Fruit fly (Drosophila melanogaster) whole organism, embryonic: ENCODE measurements around the gene Mlp84B.

ENCODE experiments used
- BEAF-32 ChIP-seq: fragments of 200-800 bp; sonication (Bioruptor generic); optimal IDR thresholded peaks from 3 replicates; lab custom pipeline; 2017; ENCODE audit warnings: missing biosample characterization, missing genetic modification characterization, mild to moderate bottlenecking, moderate library complexity, missing genetic modification reagents
- Bdp1 ChIP-seq: fragments of 200-800 bp; sonication (Bioruptor generic); optimal IDR thresholded peaks from 3 replicates; lab custom pipeline; 2016; ENCODE audit warnings: missing biosample characterization, missing genetic modification characterization
- CG10366 ChIP-seq: fragments of 200-800 bp; sonication (Bioruptor generic); IDR thresholded peaks from 2 replicates; pipeline ENCODE4 v1.3.6; 2022; ENCODE audit warnings: missing biosample characterization, missing genetic modification characterization
- CG1233 ChIP-seq: fragments of 200-800 bp; sonication (Bioruptor generic); optimal IDR thresholded peaks from 4 replicates; lab custom pipeline; 2018; ENCODE audit warnings: missing biosample characterization, mild to moderate bottlenecking, missing genetic modification characterization
- CG12744 ChIP-seq: fragments of 200-800 bp; sonication (Bioruptor generic); optimal IDR thresholded peaks from 2 replicates; lab custom pipeline; 2016; ENCODE audit warnings: missing biosample characterization, missing genetic modification characterization
- CG13424 ChIP-seq: fragments of 200-800 bp; sonication (Bioruptor generic); optimal IDR thresholded peaks from 2 replicates; lab custom pipeline; 2019; ENCODE audit warnings: missing biosample characterization, mild to moderate bottlenecking, missing genetic modification characterization, moderate library complexity
- CG15514 ChIP-seq: fragments of 200-800 bp; sonication (Bioruptor generic); optimal IDR thresholded peaks from 3 replicates; lab custom pipeline; 2017; ENCODE audit warnings: missing biosample characterization, missing genetic modification characterization, mild to moderate bottlenecking, moderate library complexity, missing genetic modification reagents
- CG16813 ChIP-seq: fragments of 200-800 bp; sonication (Bioruptor generic); IDR thresholded peaks from 3 replicates; pipeline ENCODE4 v1.3.6; 2022; ENCODE audit warnings: missing biosample characterization, missing genetic modification characterization; ENCODE audit not compliant: partially characterized antibody
- CG17328 ChIP-seq: fragments of 200-800 bp; sonication (Bioruptor generic); IDR thresholded peaks from 2 replicates; pipeline ENCODE4 v1.3.6; 2022; ENCODE audit warnings: missing biosample characterization, missing genetic modification characterization
- CG2199 ChIP-seq: fragments of 200-800 bp; sonication (Bioruptor generic); IDR thresholded peaks from 3 replicates; pipeline ENCODE4 v1.3.6; 2022; ENCODE audit warnings: missing biosample characterization, missing genetic modification characterization
- CG2875 ChIP-seq: fragments of 200-800 bp; sonication (Bioruptor generic); optimal IDR thresholded peaks from 2 replicates; lab custom pipeline; 2017; ENCODE audit warnings: missing biosample characterization, mild to moderate bottlenecking, missing genetic modification characterization, missing genetic modification reagents
- CG31365 ChIP-seq: fragments of 200-800 bp; sonication (Bioruptor generic); optimal IDR thresholded peaks from 2 replicates; lab custom pipeline; 2018; ENCODE audit warnings: missing biosample characterization, mild to moderate bottlenecking, missing genetic modification characterization
- CG3847 ChIP-seq: fragments of 200-800 bp; sonication (Bioruptor generic); IDR thresholded peaks from 2 replicates; pipeline ENCODE4 v1.3.6; 2022; ENCODE audit warnings: missing biosample characterization, missing genetic modification characterization
- CG42726 ChIP-seq: fragments of 200-800 bp; sonication (Bioruptor generic); IDR thresholded peaks from 2 replicates; pipeline ENCODE4 v1.3.6; 2022; ENCODE audit warnings: missing biosample characterization, missing genetic modification characterization; ENCODE audit not compliant: partially characterized antibody
- CG4617 ChIP-seq: fragments of 200-800 bp; sonication (Bioruptor generic); optimal IDR thresholded peaks from 3 replicates; lab custom pipeline; 2016; ENCODE audit warnings: missing biosample characterization, missing genetic modification characterization, borderline replicate concordance
- CG6254 ChIP-seq: fragments of 200-800 bp; sonication (Bioruptor generic); optimal IDR thresholded peaks from 3 replicates; lab custom pipeline; 2017; ENCODE audit warnings: mild to moderate bottlenecking, missing biosample characterization, missing genetic modification reagents, missing genetic modification characterization
- CG6683 ChIP-seq: fragments of 200-800 bp; sonication (Bioruptor generic); optimal IDR thresholded peaks from 2 replicates; lab custom pipeline; 2017; ENCODE audit warnings: missing biosample characterization, mild to moderate bottlenecking, missing genetic modification characterization, missing genetic modification reagents
- CG6791 ChIP-seq: fragments of 200-800 bp; sonication (Bioruptor generic); IDR thresholded peaks from 3 replicates; pipeline ENCODE4 v1.3.6; 2022; ENCODE audit warnings: missing biosample characterization, missing genetic modification characterization; ENCODE audit not compliant: partially characterized antibody
- CG7963 ChIP-seq: fragments of 200-800 bp; sonication (Bioruptor generic); IDR thresholded peaks from 3 replicates; pipeline ENCODE4 v1.3.6; 2022; ENCODE audit warnings: missing biosample characterization, missing genetic modification characterization; ENCODE audit not compliant: partially characterized antibody
- Dbx ChIP-seq: fragments of 200-800 bp; sonication (Bioruptor generic); IDR thresholded peaks from 3 replicates; pipeline ENCODE4 v1.3.6; 2022; ENCODE audit warnings: missing biosample characterization, missing genetic modification characterization
- Dll ChIP-seq: fragments of 200-800 bp; sonication (Bioruptor generic); IDR thresholded peaks from 4 replicates; pipeline ENCODE4 v1.3.6; 2022; ENCODE audit warnings: missing biosample characterization, missing genetic modification characterization; ENCODE audit not compliant: partially characterized antibody
- E2f2 ChIP-seq: fragments of 200-800 bp; sonication (Bioruptor generic); IDR thresholded peaks from 2 replicates; pipeline ENCODE4 v1.3.6; 2022; ENCODE audit warnings: missing biosample characterization, missing genetic modification characterization
- Fer1 ChIP-seq: fragments of 200-800 bp; sonication (Bioruptor generic); optimal IDR thresholded peaks from 2 replicates; lab custom pipeline; 2017; ENCODE audit warnings: missing biosample characterization, mild to moderate bottlenecking, missing genetic modification characterization
- HLH4C ChIP-seq: fragments of 200-800 bp; sonication (Bioruptor generic); IDR thresholded peaks from 3 replicates; pipeline ENCODE4 v1.3.6; 2022; ENCODE audit warnings: missing biosample characterization, missing genetic modification characterization; ENCODE audit not compliant: partially characterized antibody
- Lpt ChIP-seq: fragments of >200 bp; optimal IDR thresholded peaks from 2 replicates; lab custom pipeline; 2018; ENCODE audit warnings: missing biosample characterization, missing genetic modification characterization
- NC2α ChIP-seq: fragments of 200-800 bp; sonication (Bioruptor generic); optimal IDR thresholded peaks from 2 replicates; lab custom pipeline; 2016; ENCODE audit warnings: missing biosample characterization, missing genetic modification characterization
- NK7.1 ChIP-seq: fragments of 200-800 bp; sonication (Bioruptor generic); optimal IDR thresholded peaks from 3 replicates; lab custom pipeline; 2016; ENCODE audit warnings: missing biosample characterization, missing genetic modification characterization
- Pdp1 ChIP-seq, 2 experiments: fragments of 200-800 bp; sonication (Bioruptor generic); optimal IDR thresholded peaks; 3 replicates each; lab custom pipeline; 2016; ENCODE audit warnings: missing biosample characterization in 2 of 2, missing genetic modification characterization in 2 of 2, mild to moderate bottlenecking in 1 of 2, moderate library complexity in 1 of 2
- Sry-δ ChIP-seq: fragments of 200-800 bp; sonication (Bioruptor generic); optimal IDR thresholded peaks from 2 replicates; lab custom pipeline; 2016; ENCODE audit warnings: missing biosample characterization, missing genetic modification characterization
- bsh ChIP-seq, 2 experiments: fragments of 200-800 bp; sonication (Bioruptor generic); optimal IDR thresholded peaks; 2 replicates each; lab custom pipeline; 2017 to 2018; ENCODE audit warnings: mild to moderate bottlenecking in 2 of 2, missing biosample characterization in 2 of 2, missing genetic modification characterization in 2 of 2, moderate library complexity in 1 of 2
- cato ChIP-seq: fragments of 200-800 bp; sonication (Bioruptor generic); optimal IDR thresholded peaks from 2 replicates; lab custom pipeline; 2016; ENCODE audit warnings: missing biosample characterization, missing genetic modification characterization, borderline replicate concordance
- chinmo ChIP-seq: fragments of 200-800 bp; sonication (Bioruptor generic); IDR thresholded peaks from 4 replicates; pipeline ENCODE4 v1.3.6; 2022; ENCODE audit warnings: missing biosample characterization, missing genetic modification characterization; ENCODE audit not compliant: partially characterized antibody
- dm ChIP-seq: fragments of 200-800 bp; sonication (Bioruptor generic); optimal IDR thresholded peaks from 3 replicates; lab custom pipeline; 2016; ENCODE audit warnings: missing biosample characterization, missing genetic modification characterization
- gcm ChIP-seq: fragments of 200-800 bp; sonication (Bioruptor generic); optimal IDR thresholded peaks from 2 replicates; lab custom pipeline; 2019; ENCODE audit warnings: missing biosample characterization, mild to moderate bottlenecking, missing genetic modification characterization, moderate library complexity
- jing ChIP-seq: fragments of 200-800 bp; sonication (Bioruptor generic); optimal IDR thresholded peaks from 2 replicates; lab custom pipeline; 2018; ENCODE audit warnings: missing biosample characterization, mild to moderate bottlenecking, missing genetic modification characterization
- jumu ChIP-seq: fragments of 200-800 bp; sonication (Bioruptor generic); optimal IDR thresholded peaks from 3 replicates; lab custom pipeline; 2016; ENCODE audit warnings: missing biosample characterization, missing genetic modification characterization
- mld ChIP-seq: fragments of 200-800 bp; sonication (Bioruptor generic); IDR thresholded peaks from 3 replicates; pipeline ENCODE4 v1.3.6; 2022; ENCODE audit warnings: missing biosample characterization, missing genetic modification characterization; ENCODE audit not compliant: partially characterized antibody
- nerfin-2 ChIP-seq: fragments of 200-800 bp; sonication (Bioruptor generic); IDR thresholded peaks from 2 replicates; pipeline ENCODE4 v1.3.6; 2022; ENCODE audit warnings: missing biosample characterization, missing genetic modification characterization; ENCODE audit not compliant: partially characterized antibody
- otp ChIP-seq: fragments of 200-800 bp; sonication (Bioruptor generic); IDR thresholded peaks from 3 replicates; pipeline ENCODE4, ENCODE4 v1.3.6; 2022; ENCODE audit warnings: missing biosample characterization, missing genetic modification characterization
- pita ChIP-seq: fragments of 200-800 bp; sonication (Bioruptor generic); optimal IDR thresholded peaks from 2 replicates; lab custom pipeline; 2017; ENCODE audit warnings: missing biosample characterization, mild to moderate bottlenecking, missing genetic modification characterization
- ro ChIP-seq: fragments of 200-800 bp; sonication (Bioruptor generic); IDR thresholded peaks from 2 replicates; pipeline ENCODE4 v1.3.6; 2022; ENCODE audit warnings: missing biosample characterization, missing genetic modification characterization
- row ChIP-seq: fragments of 200-800 bp; sonication (Bioruptor generic); IDR thresholded peaks from 3 replicates; pipeline ENCODE4 v1.3.6; 2022; ENCODE audit warnings: missing biosample characterization, missing genetic modification characterization
- sens ChIP-seq: fragments of 200-800 bp; sonication (Bioruptor generic); peaks from one replicate; lab custom pipeline; 2016; ENCODE audit warnings: missing biosample characterization, missing genetic modification characterization
- sna ChIP-seq: fragments of 200-800 bp; sonication (Bioruptor generic); IDR thresholded peaks from 2 replicates; pipeline ENCODE4 v1.3.6; 2022; ENCODE audit warnings: missing biosample characterization, missing genetic modification characterization; ENCODE audit not compliant: partially characterized antibody
- stc ChIP-seq: fragments of 200-800 bp; sonication (Bioruptor generic); IDR thresholded peaks from 2 replicates; pipeline ENCODE4 v1.3.6; 2022; ENCODE audit warnings: missing biosample characterization, missing genetic modification characterization
- tgo ChIP-seq: fragments of 200-800 bp; sonication (Bioruptor generic); IDR thresholded peaks from 3 replicates; pipeline ENCODE4 v1.3.6; 2022; ENCODE audit warnings: missing biosample characterization, missing genetic modification characterization
- trem ChIP-seq: fragments of 200-800 bp; optimal IDR thresholded peaks from 3 replicates; lab custom pipeline; 2019; ENCODE audit warnings: missing biosample characterization, mild to moderate bottlenecking, missing genetic modification characterization, moderate library complexity
- vnd ChIP-seq: fragments of 200-800 bp; sonication (Bioruptor generic); IDR thresholded peaks from 3 replicates; pipeline ENCODE4 v1.3.6; 2022; ENCODE audit warnings: missing biosample characterization, missing genetic modification characterization; ENCODE audit not compliant: partially characterized antibody
- zen2 ChIP-seq: fragments of 200-800 bp; sonication (Bioruptor generic); IDR thresholded peaks from 3 replicates; pipeline ENCODE4 v1.3.6; 2022; ENCODE audit warnings: missing biosample characterization, missing genetic modification characterization; ENCODE audit not compliant: partially characterized antibody

Mlp84B gene

DNA sequence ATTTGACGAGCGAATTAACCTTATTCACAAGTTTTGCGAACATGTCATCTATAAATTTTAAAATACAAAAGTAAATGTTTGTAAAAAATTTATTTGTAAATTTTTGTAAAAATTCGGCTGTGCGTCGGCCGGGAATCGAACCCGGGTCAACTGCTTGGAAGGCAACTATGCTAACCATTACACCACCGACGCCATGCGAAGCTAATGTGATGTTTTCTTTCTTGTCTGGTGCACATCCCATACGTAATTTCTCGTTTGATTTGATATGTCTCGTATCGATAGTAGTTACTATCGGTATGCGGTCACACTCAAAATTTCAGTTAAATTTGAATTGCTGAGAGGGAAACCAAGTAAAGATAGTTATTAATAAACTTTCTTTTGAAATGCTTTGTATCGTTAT lies 13.3 kb upstream of the Mlp84B start:
- no peak for TF ChIP-seq CG4617 (GFP tag; lab: Kevin White, UChicago)
- no peak for TF ChIP-seq CG10366 (GFP tag; lab: Robert Waterston, UW)
- no peak for TF ChIP-seq CG2199 (GFP tag; lab: Robert Waterston, UW)
- TF ChIP-seq trem (tag; lab: Kevin White, UChicago), result peak; percentile 73
- no peak for TF ChIP-seq pita
- TF ChIP-seq CG12744 (GFP tag; lab: Kevin White, UChicago), result no peak
- TF ChIP-seq CG6683 (GFP tag; lab: Kevin White, UChicago), result no peak
- peak; percentile 64 for TF ChIP-seq sens (GFP tag; lab: Kevin White, UChicago)
- TF ChIP-seq row (GFP tag; lab: Robert Waterston, UW), result peak; percentile 8; the same call in 1 of the 3 replicates
- TF ChIP-seq Sry-δ, result peak; percentile 42
- no peak for TF ChIP-seq gcm (GFP tag; lab: Kevin White, UChicago)
- TF ChIP-seq Pdp1 (GFP tag; optimal IDR thresholded peaks at IDR 0.05; lab: Kevin White, UChicago), result peak in 1 of 2 experiments; percentile 40
- TF ChIP-seq nerfin-2, result peak; percentile 95
- TF ChIP-seq vnd (GFP tag; lab: Robert Waterston, UW), result peak; percentile 89
- 0 out of 3 replicates have a peak, but pooled peaks have one; percentile 32 for TF ChIP-seq Dbx (GFP tag; lab: Robert Waterston, UW)
- no peak for TF ChIP-seq jing (GFP tag; lab: Kevin White, UChicago)
- TF ChIP-seq cato (GFP tag; lab: Kevin White, UChicago), result no peak
- peak; percentile 79 for TF ChIP-seq BEAF-32 (GFP tag; lab: Kevin White, UChicago)
- 0 out of 2 replicates have a peak, but pooled peaks have one; percentile 14 for TF ChIP-seq CG17328
- TF ChIP-seq CG13424 (tag; lab: Kevin White, UChicago), result no peak
- TF ChIP-seq Lpt (GFP tag; lab: Kevin White, UChicago), result no peak
- no peak for TF ChIP-seq CG6254
- TF ChIP-seq ro, result no peak
- TF ChIP-seq CG16813 (GFP tag; lab: Robert Waterston, UW), result peak; percentile 94
- no peak for TF ChIP-seq NC2α (GFP tag; lab: Kevin White, UChicago)
- peak; percentile 94 for TF ChIP-seq HLH4C (GFP tag; lab: Robert Waterston, UW)
- TF ChIP-seq otp (GFP tag; lab: Robert Waterston, UW), result peak; percentile 8; the same call in 1 of the 3 replicates
- peak; percentile 100 for TF ChIP-seq Bdp1
- TF ChIP-seq mld, result peak; percentile 99
- peak; percentile 98 for TF ChIP-seq CG6791 (GFP tag; lab: Robert Waterston, UW)
- TF ChIP-seq sna (GFP tag; lab: Robert Waterston, UW), result peak; percentile 93
- TF ChIP-seq dm (GFP tag; lab: Kevin White, UChicago), result no peak
- TF ChIP-seq NK7.1, result no peak
- peak; percentile 2 for TF ChIP-seq CG15514 (GFP tag; lab: Kevin White, UChicago)
- peak; percentile 95; the same call in 3 of the 4 replicates for TF ChIP-seq chinmo (GFP tag; lab: Robert Waterston, UW)
- TF ChIP-seq zen2 (GFP tag; lab: Robert Waterston, UW), result peak; percentile 93
- TF ChIP-seq CG3847, result no peak
- TF ChIP-seq Dll (GFP tag; lab: Robert Waterston, UW), result peak; percentile 94
- peak; percentile 95 for TF ChIP-seq CG42726 (GFP tag; lab: Robert Waterston, UW)
- no peak for TF ChIP-seq CG1233 (GFP tag; lab: Kevin White, UChicago)
- no peak for TF ChIP-seq tgo
- TF ChIP-seq Fer1 (GFP tag; lab: Kevin White, UChicago), result peak; percentile 62
- TF ChIP-seq jumu (GFP tag; lab: Kevin White, UChicago), result no peak
- no peak for TF ChIP-seq CG2875 (GFP tag; lab: Kevin White, UChicago)
- TF ChIP-seq E2f2 (GFP tag; lab: Robert Waterston, UW), result peak; percentile 85
- TF ChIP-seq CG31365 (tag; lab: Kevin White, UChicago), result peak; percentile 29
- TF ChIP-seq stc (GFP tag; lab: Robert Waterston, UW), result peak; percentile 4; the same call in 1 of the 2 replicates
- TF ChIP-seq CG7963 (GFP tag; lab: Robert Waterston, UW), result peak; percentile 97
- TF ChIP-seq bsh (GFP tag; optimal IDR thresholded peaks at IDR 0.05; lab: Kevin White, UChicago), result no peak
